Worm (Caenorhabditis elegans): Measurements from ENCODE around the gene R04B5.1.

ce11 chrV:10096932-10097331, 18.8 kb upstream of the R04B5.1 start:
- TF ChIP-seq hmbx-1 (tag; optimal IDR thresholded peaks at IDR 0.05) (no peak), ama-1 (optimal IDR thresholded peaks at IDR 0.05) (no peak), sea-1 (GFP tag; conservative IDR thresholded peaks at IDR 0.05) (no peak), hnd-1 (tag; optimal IDR thresholded peaks at IDR 0.05) (no peak), ets-7 (tag; optimal IDR thresholded peaks at IDR 0.05) (no peak)
